Fruit fly (Drosophila melanogaster) whole organism: ENCODE measurements around the gene CG14984.

Experiments used
- CG8478 ChIP-seq: fragments of >200 bp; optimal IDR thresholded peaks from 2 replicates; lab custom pipeline; 2018; ENCODE audit warnings: inconsistent platforms
- Dll ChIP-seq: fragments of >200 bp; optimal IDR thresholded peaks from 2 replicates; lab custom pipeline; 2017
- EcR ChIP-seq, 2 experiments: fragments of >200 bp; optimal IDR thresholded peaks; 2 replicates each; lab custom pipeline; 2017; ENCODE audit warnings: missing biosample characterization in 2 of 2, missing genetic modification characterization in 2 of 2, missing genetic modification reagents in 2 of 2
- pan ChIP-seq: fragments of >200 bp; optimal IDR thresholded peaks from 2 replicates; lab custom pipeline; 2017
- psq ChIP-seq: fragments of >200 bp; optimal IDR thresholded peaks from 2 replicates; lab custom pipeline; 2017
- usp ChIP-seq: fragments of >200 bp; optimal IDR thresholded peaks from 2 replicates; lab custom pipeline; 2017; ENCODE audit warnings: missing biosample characterization, missing genetic modification characterization, mixed read lengths

Gene CG14984

dm6 chr3L:3965102-3965501 lies 12.8 kb upstream of the CG14984 start:
- TF ChIP-seq pan (lab: Kevin White, UChicago) = no peak
- TF ChIP-seq Dll (lab: Kevin White, UChicago) = no peak
- TF ChIP-seq psq (lab: Kevin White, UChicago) = no peak
- TF ChIP-seq EcR (GFP tag; optimal IDR thresholded peaks at IDR 0.05; lab: Kevin White, UChicago) = no peak
- no peak for TF ChIP-seq usp
- TF ChIP-seq CG8478 = no peak

dm6 chr3L:3964671-3965070 lies 12.3 kb upstream of the CG14984 start, which contains the start of gene CG12605:
Gene CG12605 (minus strand): TSS chr3L:3964771.
- TF ChIP-seq Dll (lab: Kevin White, UChicago) (no peak), EcR (GFP tag; optimal IDR thresholded peaks at IDR 0.05; lab: Kevin White, UChicago) (no peak), usp (no peak), pan (lab: Kevin White, UChicago) (no peak), CG8478 (no peak), psq (lab: Kevin White, UChicago) (no peak)

dm6 chr3L:3963979-3964378 lies 11.6 kb upstream of the CG14984 start:
- TF ChIP-seq EcR (GFP tag; optimal IDR thresholded peaks at IDR 0.05; lab: Kevin White, UChicago) = no peak
- TF ChIP-seq CG8478 = no peak
- TF ChIP-seq pan (lab: Kevin White, UChicago) = no peak
- TF ChIP-seq psq (lab: Kevin White, UChicago) = no peak
- no peak for TF ChIP-seq Dll (lab: Kevin White, UChicago)
- no peak for TF ChIP-seq usp

dm6 chr3L:3960877-3961417 lies 8.6 kb upstream of the CG14984 start:
- TF ChIP-seq usp (no peak), Dll (lab: Kevin White, UChicago) (no peak), pan (lab: Kevin White, UChicago) (no peak), EcR (GFP tag; optimal IDR thresholded peaks at IDR 0.05; lab: Kevin White, UChicago) (no peak), psq (lab: Kevin White, UChicago) (no peak), CG8478 (no peak)

dm6 chr3L:3951875-3952274 lies 475 bp downstream of the CG14984 start:
- TF ChIP-seq pan (lab: Kevin White, UChicago) (no peak), usp (no peak), EcR (GFP tag; optimal IDR thresholded peaks at IDR 0.05; lab: Kevin White, UChicago) (no peak), CG8478 (no peak), Dll (lab: Kevin White, UChicago) (no peak), psq (lab: Kevin White, UChicago) (no peak)

dm6 chr3L:3949205-3949604 lies 3.1 kb downstream of the CG14984 start, which contains the start of gene CG14983:
Gene CG14983 (minus strand): TSS chr3L:3949305.
- TF ChIP-seq Dll (lab: Kevin White, UChicago) (no peak), EcR (GFP tag; optimal IDR thresholded peaks at IDR 0.05; lab: Kevin White, UChicago) (no peak), CG8478 (no peak), pan (lab: Kevin White, UChicago) (no peak), usp (no peak), psq (lab: Kevin White, UChicago) (no peak)

dm6 chr3L:3947301-3947941 lies 4.9 kb downstream of the CG14984 start, which contains the start of gene CG10853:
Gene CG10853 (plus strand): TSS chr3L:3947891.
- TF ChIP-seq usp (no peak), EcR (GFP tag; optimal IDR thresholded peaks at IDR 0.05; lab: Kevin White, UChicago) (no peak), psq (lab: Kevin White, UChicago) (no peak), pan (lab: Kevin White, UChicago) (no peak), CG8478 (no peak), Dll (lab: Kevin White, UChicago) (no peak)

- TF ChIP-seq pan (lab: Kevin White, UChicago) = no peak
- TF ChIP-seq EcR (GFP tag; optimal IDR thresholded peaks at IDR 0.05; lab: Kevin White, UChicago) = no peak
Observed at dm6 chr3L:3942241-3943028, 9.9 kb downstream of the CG14984 start, which contains the start of the genes CG10863 and CG14982. Gene CG10863 (minus strand): TSS chr3L:3942465. Gene CG14982 (plus strand): TSS chr3L:3942710.

dm6 chr3L:3940075-3940819 lies 12.1 kb downstream of the CG14984 start, which contains the start of gene CG12766:
Gene CG12766 (minus strand): TSS chr3L:3940125.
- no peak for TF ChIP-seq psq (lab: Kevin White, UChicago)
- no peak for TF ChIP-seq CG8478
- no peak for TF ChIP-seq pan (lab: Kevin White, UChicago)
- no peak for TF ChIP-seq usp
- no peak for TF ChIP-seq EcR (GFP tag; optimal IDR thresholded peaks at IDR 0.05; lab: Kevin White, UChicago)
- no peak for TF ChIP-seq Dll (lab: Kevin White, UChicago)

- no peak for TF ChIP-seq EcR (GFP tag; optimal IDR thresholded peaks at IDR 0.05; lab: Kevin White, UChicago)
Observed at dm6 chr3L:3937806-3938205, 14.5 kb downstream of the CG14984 start, which contains the start of gene CG10866. Gene CG10866 (minus strand): TSS chr3L:3937992.

- TF ChIP-seq Dll (lab: Kevin White, UChicago) (no peak), pan (lab: Kevin White, UChicago) (no peak), psq (lab: Kevin White, UChicago) (no peak), EcR (GFP tag; optimal IDR thresholded peaks at IDR 0.05; lab: Kevin White, UChicago) (no peak), CG8478 (no peak), usp (no peak)
Observed at dm6 chr3L:3935567-3936207, 16.7 kb downstream of the CG14984 start, which contains the start of gene Eip63F-1. Gene Eip63F-1 (minus strand): TSS chr3L:3935617.
